Fruit fly (Drosophila melanogaster) whole organism, embryonic: ENCODE measurements around the gene JMJD4.

Experiments used
- Bgb ChIP-seq: fragments of 200-800 bp; sonication (Bioruptor generic); IDR thresholded peaks from 2 replicates; pipeline ENCODE4 v1.3.6; 2022; ENCODE audit warnings: missing biosample characterization, missing genetic modification characterization; ENCODE audit not compliant: partially characterized antibody
- CG11723 ChIP-seq: fragments of 200-800 bp; sonication (Bioruptor generic); optimal IDR thresholded peaks from 2 replicates; lab custom pipeline; 2017; ENCODE audit warnings: missing biosample characterization, mild to moderate bottlenecking, missing genetic modification characterization
- CG12104 ChIP-seq: fragments of 200-800 bp; sonication (Bioruptor generic); optimal IDR thresholded peaks from 3 replicates; lab custom pipeline; 2016; ENCODE audit warnings: missing biosample characterization, missing genetic modification characterization
- CG12219 ChIP-seq: fragments of 200-800 bp; sonication (Bioruptor generic); optimal IDR thresholded peaks from 3 replicates; lab custom pipeline; 2018; ENCODE audit warnings: missing biosample characterization, mild to moderate bottlenecking, missing genetic modification characterization
- CG12299 ChIP-seq: fragments of 200-800 bp; sonication (Bioruptor generic); optimal IDR thresholded peaks from 2 replicates; lab custom pipeline; 2018; ENCODE audit warnings: missing biosample characterization, mild to moderate bottlenecking, missing genetic modification characterization
- CG12744 ChIP-seq: fragments of 200-800 bp; sonication (Bioruptor generic); optimal IDR thresholded peaks from 2 replicates; lab custom pipeline; 2016; ENCODE audit warnings: missing biosample characterization, missing genetic modification characterization
- CG13296 ChIP-seq: fragments of 200-800 bp; sonication (Bioruptor generic); optimal IDR thresholded peaks from 3 replicates; lab custom pipeline; 2018; ENCODE audit warnings: missing biosample characterization, mild to moderate bottlenecking, missing genetic modification characterization
- CG13624 ChIP-seq: fragments of 200-800 bp; sonication (Bioruptor generic); optimal IDR thresholded peaks from 2 replicates; lab custom pipeline; 2016; ENCODE audit warnings: missing biosample characterization, missing genetic modification characterization
- CG14441 ChIP-seq: fragments of 200-800 bp; sonication (Bioruptor generic); IDR thresholded peaks from 2 replicates; pipeline ENCODE4 v1.3.6; 2022; ENCODE audit warnings: missing biosample characterization, missing genetic modification characterization
- CG15696 ChIP-seq: fragments of 200-800 bp; sonication (Bioruptor generic); optimal IDR thresholded peaks from 2 replicates; lab custom pipeline; 2019; ENCODE audit warnings: missing biosample characterization, mild to moderate bottlenecking, missing genetic modification characterization, moderate library complexity
- CG17802 ChIP-seq: fragments of 200-800 bp; sonication (Bioruptor generic); optimal IDR thresholded peaks from 2 replicates; lab custom pipeline; 2018; ENCODE audit warnings: missing biosample characterization, mild to moderate bottlenecking, missing genetic modification characterization, moderate library complexity
- CG18476 ChIP-seq: fragments of 200-800 bp; sonication (Bioruptor generic); optimal IDR thresholded peaks from 2 replicates; lab custom pipeline; 2016; ENCODE audit warnings: missing biosample characterization, mild to moderate bottlenecking, missing genetic modification characterization
- CG31388 ChIP-seq: fragments of 200-800 bp; sonication (Bioruptor generic); optimal IDR thresholded peaks from 2 replicates; lab custom pipeline; 2016; ENCODE audit warnings: missing biosample characterization, missing genetic modification characterization
- CG42726 ChIP-seq: fragments of 200-800 bp; sonication (Bioruptor generic); IDR thresholded peaks from 2 replicates; pipeline ENCODE4 v1.3.6; 2022; ENCODE audit warnings: missing biosample characterization, missing genetic modification characterization; ENCODE audit not compliant: partially characterized antibody
- CG6175 ChIP-seq: fragments of 200-800 bp; sonication (Bioruptor generic); IDR thresholded peaks from 3 replicates; pipeline ENCODE4 v1.3.6; 2022; ENCODE audit warnings: missing biosample characterization, missing genetic modification characterization
- CG6272 ChIP-seq: fragments of 200-800 bp; sonication (Bioruptor generic); IDR thresholded peaks from 2 replicates; pipeline ENCODE4 v1.3.6; 2022; ENCODE audit warnings: missing biosample characterization, missing genetic modification characterization
- CG6854 ChIP-seq: fragments of 200-800 bp; sonication (Bioruptor generic); optimal IDR thresholded peaks from 3 replicates; lab custom pipeline; 2017; ENCODE audit warnings: missing biosample characterization, mild to moderate bottlenecking, missing genetic modification characterization
- CG7786 ChIP-seq: fragments of 200-800 bp; sonication (Bioruptor generic); optimal IDR thresholded peaks from 2 replicates; lab custom pipeline; 2016; ENCODE audit warnings: missing biosample characterization, missing genetic modification characterization
- CG7928 ChIP-seq: fragments of 200-800 bp; sonication (Bioruptor generic); optimal IDR thresholded peaks from 2 replicates; lab custom pipeline; 2017; ENCODE audit warnings: missing biosample characterization, mild to moderate bottlenecking, missing genetic modification characterization
- CG8388 ChIP-seq: fragments of 200-800 bp; sonication (Bioruptor generic); optimal IDR thresholded peaks from 2 replicates; lab custom pipeline; 2019; ENCODE audit warnings: missing biosample characterization, mild to moderate bottlenecking, missing genetic modification characterization, moderate library complexity
- CG9727 ChIP-seq: fragments of 200-800 bp; sonication (Bioruptor generic); optimal IDR thresholded peaks from 3 replicates; lab custom pipeline; 2017; ENCODE audit warnings: missing biosample characterization, mild to moderate bottlenecking, missing genetic modification characterization
- HHEX ChIP-seq: fragments of 200-800 bp; sonication (Bioruptor generic); optimal IDR thresholded peaks from 3 replicates; lab custom pipeline; 2017; ENCODE audit warnings: missing biosample characterization, mild to moderate bottlenecking, missing genetic modification characterization, missing genetic modification reagents
- HmgZ ChIP-seq: fragments of 200-800 bp; sonication (Bioruptor generic); optimal IDR thresholded peaks from 2 replicates; lab custom pipeline; 2018; ENCODE audit warnings: missing biosample characterization, mild to moderate bottlenecking, missing genetic modification characterization
- Hmx ChIP-seq: fragments of 200-800 bp; sonication (Bioruptor generic); optimal IDR thresholded peaks from 2 replicates; lab custom pipeline; 2016; ENCODE audit warnings: missing biosample characterization, missing genetic modification characterization
- Hr3 ChIP-seq: fragments of 200-800 bp; sonication (Bioruptor generic); optimal IDR thresholded peaks from 3 replicates; lab custom pipeline; 2016; ENCODE audit warnings: missing biosample characterization, missing genetic modification characterization
- MTF-1 ChIP-seq: fragments of 200-800 bp; sonication (Bioruptor generic); optimal IDR thresholded peaks from 2 replicates; lab custom pipeline; 2018; ENCODE audit warnings: missing biosample characterization, mild to moderate bottlenecking, missing genetic modification characterization, borderline replicate concordance
- Med ChIP-seq: fragments of 200-800 bp; sonication (Bioruptor generic); peaks from one replicate; lab custom pipeline; 2016; ENCODE audit warnings: missing biosample characterization, missing genetic modification characterization, mild to moderate bottlenecking, inconsistent platforms, moderate library complexity
- NC2β ChIP-seq: fragments of 200-800 bp; sonication (Bioruptor generic); optimal IDR thresholded peaks from 2 replicates; lab custom pipeline; 2016; ENCODE audit warnings: missing biosample characterization, missing genetic modification characterization
- Optix ChIP-seq: fragments of 200-800 bp; sonication (Bioruptor generic); IDR thresholded peaks from 3 replicates; pipeline ENCODE4 v1.3.6; 2022; ENCODE audit warnings: missing biosample characterization, missing genetic modification characterization
- Xbp1 ChIP-seq: fragments of 200-800 bp; sonication (Bioruptor generic); optimal IDR thresholded peaks from 3 replicates; lab custom pipeline; 2016; ENCODE audit warnings: missing biosample characterization, mild to moderate bottlenecking, missing genetic modification characterization
- aop ChIP-seq: fragments of 200-800 bp; sonication (Bioruptor generic); IDR thresholded peaks from 2 replicates; pipeline ENCODE4 v1.3.6; 2022; ENCODE audit warnings: missing biosample characterization, missing genetic modification characterization
- ash1 ChIP-seq: fragments of 200-800 bp; sonication (Bioruptor generic); optimal IDR thresholded peaks from 2 replicates; lab custom pipeline; 2018; ENCODE audit warnings: missing biosample characterization, mild to moderate bottlenecking, missing genetic modification characterization
- ato ChIP-seq: fragments of 200-800 bp; sonication (Bioruptor generic); IDR thresholded peaks from 2 replicates; pipeline ENCODE4 v1.3.6; 2022; ENCODE audit warnings: missing biosample characterization, missing genetic modification characterization; ENCODE audit not compliant: partially characterized antibody
- bsh ChIP-seq, 2 experiments: fragments of 200-800 bp; sonication (Bioruptor generic); optimal IDR thresholded peaks; 2 replicates each; lab custom pipeline; 2017 to 2018; ENCODE audit warnings: mild to moderate bottlenecking in 2 of 2, missing biosample characterization in 2 of 2, missing genetic modification characterization in 2 of 2, moderate library complexity in 1 of 2
- crp ChIP-seq, 2 experiments: fragments of 200-800 bp; sonication (Bioruptor generic); optimal IDR thresholded peaks; 2 replicates in 1 of 2; 3 replicates in 1 of 2; lab custom pipeline; 2017; ENCODE audit warnings: missing biosample characterization in 2 of 2, missing genetic modification characterization in 2 of 2, mild to moderate bottlenecking in 1 of 2, moderate library complexity in 1 of 2
- dysf ChIP-seq: fragments of 200-800 bp; sonication (Bioruptor generic); IDR thresholded peaks from 3 replicates; pipeline ENCODE4 v1.3.6; 2022; ENCODE audit warnings: missing biosample characterization, missing genetic modification characterization
- eyg ChIP-seq: fragments of 200-800 bp; sonication (Bioruptor generic); optimal IDR thresholded peaks from 3 replicates; lab custom pipeline; 2016; ENCODE audit warnings: missing biosample characterization, missing genetic modification characterization
- grau ChIP-seq: fragments of 200-800 bp; optimal IDR thresholded peaks from 3 replicates; lab custom pipeline; 2019; ENCODE audit warnings: missing biosample characterization, mild to moderate bottlenecking, missing genetic modification characterization, moderate library complexity
- mirr ChIP-seq: fragments of 200-800 bp; sonication (Bioruptor generic); optimal IDR thresholded peaks from 3 replicates; lab custom pipeline; 2018; ENCODE audit warnings: missing biosample characterization, mild to moderate bottlenecking, missing genetic modification characterization
- onecut ChIP-seq: fragments of 200-800 bp; sonication (Bioruptor generic); IDR thresholded peaks from 2 replicates; pipeline ENCODE4 v1.3.6; 2022; ENCODE audit warnings: missing biosample characterization, missing genetic modification characterization
- sna ChIP-seq: fragments of 200-800 bp; sonication (Bioruptor generic); IDR thresholded peaks from 2 replicates; pipeline ENCODE4 v1.3.6; 2022; ENCODE audit warnings: missing biosample characterization, missing genetic modification characterization; ENCODE audit not compliant: partially characterized antibody
- tll ChIP-seq, 2 experiments: fragments of 200-800 bp in 1 of 2; fragments of >200 bp in 1 of 2; sonication (Bioruptor generic) in 1 of 2; optimal IDR thresholded peaks; 2 replicates each; lab custom pipeline; 2017 to 2019; ENCODE audit warnings: missing biosample characterization in 2 of 2, missing genetic modification characterization in 2 of 2, mild to moderate bottlenecking in 1 of 2, moderate library complexity in 1 of 2
- toy ChIP-seq: fragments of 200-800 bp; sonication (Bioruptor generic); IDR thresholded peaks from 2 replicates; pipeline ENCODE4 v1.3.6; 2022; ENCODE audit warnings: missing biosample characterization, missing genetic modification characterization
- ttk ChIP-seq: fragments of 200-800 bp; sonication (Bioruptor generic); IDR thresholded peaks from 2 replicates; pipeline ENCODE4 v2.1.2; 2022; ENCODE audit warnings: missing biosample characterization, missing genetic modification characterization
- twi ChIP-seq: fragments of 200-800 bp; optimal IDR thresholded peaks from 2 replicates; lab custom pipeline; 2019; ENCODE audit warnings: missing biosample characterization, mild to moderate bottlenecking, missing genetic modification characterization, moderate library complexity

JMJD4 gene

dm6 chr2L:18143176-18143575, 15.9 kb downstream of the JMJD4 start:
- TF ChIP-seq Med (GFP tag; lab: Kevin White, UChicago) (peak; percentile 41), CG42726 (0 out of 2 replicates have a peak, but pooled peaks have one; percentile 12), ato (GFP tag; lab: Robert Waterston, UW) (no peak)
- TF ChIP-seq, all 482 proteins: peak for 2

- TF ChIP-seq CG6175 (peak; percentile 70; the same call in 2 of the 3 replicates), CG13296 (GFP tag; lab: Kevin White, UChicago) (peak; percentile 43), NC2β (GFP tag; lab: Kevin White, UChicago) (peak; percentile 9), HHEX (peak; percentile 66), CG31388 (no peak), eyg (GFP tag; lab: Kevin White, UChicago) (no peak), MTF-1 (GFP tag; lab: Kevin White, UChicago) (no peak), CG12219 (GFP tag; lab: Kevin White, UChicago) (peak; percentile 42), CG12299 (no peak), Xbp1 (GFP tag; lab: Kevin White, UChicago) (peak; percentile 68), aop (no peak), CG14441 (GFP tag; lab: Robert Waterston, UW) (peak; percentile 51), CG9727 (GFP tag; lab: Kevin White, UChicago) (peak; percentile 68), CG13624 (GFP tag; lab: Kevin White, UChicago) (peak; percentile 23), sna (0 out of 2 replicates have a peak, but pooled peaks have one; percentile 41), CG11723 (peak; percentile 46), Bgb (no peak), toy (GFP tag; lab: Robert Waterston, UW) (no peak), Hmx (GFP tag; lab: Kevin White, UChicago) (no peak), CG17802 (peak; percentile 4), CG15696 (tag; lab: Kevin White, UChicago) (peak; percentile 27), ttk (GFP tag; lab: Robert Waterston, UW) (peak; percentile 74), onecut (peak; percentile 28; the same call in 1 of the 2 replicates), twi (tag; lab: Kevin White, UChicago) (peak; percentile 2), CG6272 (GFP tag; lab: Robert Waterston, UW) (0 out of 2 replicates have a peak, but pooled peaks have one; percentile 12), CG12104 (GFP tag; lab: Kevin White, UChicago) (peak; percentile 48), ash1 (GFP tag; lab: Kevin White, UChicago) (no peak), crp (GFP tag; optimal IDR thresholded peaks at IDR 0.05; lab: Kevin White, UChicago) (peak in 1 of 2 experiments; percentile 21), CG7928 (GFP tag; lab: Kevin White, UChicago) (no peak), CG6854 (GFP tag; lab: Kevin White, UChicago) (no peak), dysf (GFP tag; lab: Robert Waterston, UW) (peak; percentile 59), tll (GFP tag; optimal IDR thresholded peaks at IDR 0.05; lab: Kevin White, UChicago) (no peak), CG8388 (GFP tag; lab: Kevin White, UChicago) (peak; percentile 64), HmgZ (tag; lab: Kevin White, UChicago) (peak; percentile 24), CG7786 (GFP tag; lab: Kevin White, UChicago) (peak; percentile 42), grau (peak; percentile 69), Optix (GFP tag; lab: Robert Waterston, UW) (0 out of 3 replicates have a peak, but pooled peaks have one; percentile 22), mirr (peak; percentile 51), Hr3 (GFP tag; lab: Kevin White, UChicago) (peak; percentile 61), CG18476 (peak; percentile 37), bsh (GFP tag; optimal IDR thresholded peaks at IDR 0.05; lab: Kevin White, UChicago) (peak in 1 of 2 experiments; percentile 53), CG12744 (no peak)
These were observed 17.4 kb downstream of the JMJD4 start for dm6 chr2L:18141471-18142345.
